Fruit fly (Drosophila melanogaster) whole organism, embryonic: ENCODE results near the gene CG43064.

Experiments used
- CG10366 ChIP-seq: fragments of 200-800 bp; sonication (Bioruptor generic); IDR thresholded peaks from 2 replicates; pipeline ENCODE4 v1.3.6; 2022; ENCODE audit warnings: missing biosample characterization, missing genetic modification characterization
- CG11695 ChIP-seq: fragments of 200-800 bp; sonication (Bioruptor generic); IDR thresholded peaks from 3 replicates; pipeline ENCODE4 v1.3.6; 2022; ENCODE audit warnings: missing biosample characterization, missing genetic modification characterization
- CG12769 ChIP-seq: fragments of 200-800 bp; sonication (Bioruptor generic); optimal IDR thresholded peaks from 2 replicates; lab custom pipeline; 2019; ENCODE audit warnings: missing biosample characterization, mild to moderate bottlenecking, missing genetic modification characterization, moderate library complexity
- CG13624 ChIP-seq: fragments of 200-800 bp; sonication (Bioruptor generic); optimal IDR thresholded peaks from 2 replicates; lab custom pipeline; 2016; ENCODE audit warnings: missing biosample characterization, missing genetic modification characterization
- CG14014 ChIP-seq: fragments of 200-800 bp; sonication (Bioruptor generic); IDR thresholded peaks from 2 replicates; pipeline ENCODE4 v1.3.6; 2022; ENCODE audit warnings: missing biosample characterization, missing genetic modification characterization
- CG14860 ChIP-seq: fragments of 200-800 bp; sonication (Bioruptor generic); IDR thresholded peaks from 3 replicates; pipeline ENCODE4 v1.3.6; 2022; ENCODE audit warnings: missing biosample characterization, missing genetic modification characterization; ENCODE audit not compliant: partially characterized antibody
- CG15479 ChIP-seq: fragments of 200-800 bp; sonication (Bioruptor generic); optimal IDR thresholded peaks from 3 replicates; lab custom pipeline; 2019; ENCODE audit warnings: missing biosample characterization, mild to moderate bottlenecking, missing genetic modification characterization, moderate library complexity
- CG15601 ChIP-seq: fragments of 200-800 bp; sonication (Bioruptor generic); optimal IDR thresholded peaks from 3 replicates; lab custom pipeline; 2019; ENCODE audit warnings: missing biosample characterization, mild to moderate bottlenecking, missing genetic modification characterization, moderate library complexity
- CG1603 ChIP-seq: fragments of 200-800 bp; sonication (Bioruptor generic); optimal IDR thresholded peaks from 2 replicates; lab custom pipeline; 2019; ENCODE audit warnings: missing biosample characterization, mild to moderate bottlenecking, missing genetic modification characterization, moderate library complexity
- CG17186 ChIP-seq: fragments of 200-800 bp; sonication (Bioruptor generic); optimal IDR thresholded peaks from 3 replicates; lab custom pipeline; 2017; ENCODE audit warnings: missing biosample characterization, missing genetic modification reagents, missing genetic modification characterization
- CG17568 ChIP-seq: fragments of 200-800 bp; sonication (Bioruptor generic); optimal IDR thresholded peaks from 2 replicates; lab custom pipeline; 2018; ENCODE audit warnings: missing biosample characterization, mild to moderate bottlenecking, missing genetic modification characterization, moderate library complexity
- CG17802 ChIP-seq: fragments of 200-800 bp; sonication (Bioruptor generic); optimal IDR thresholded peaks from 2 replicates; lab custom pipeline; 2018; ENCODE audit warnings: missing biosample characterization, mild to moderate bottlenecking, missing genetic modification characterization, moderate library complexity
- CG1832 ChIP-seq: fragments of 200-800 bp; sonication (Bioruptor generic); optimal IDR thresholded peaks from 2 replicates; lab custom pipeline; 2017; ENCODE audit warnings: missing biosample characterization, mild to moderate bottlenecking, missing genetic modification characterization, inconsistent platforms
- CG30431 ChIP-seq: fragments of 200-800 bp; sonication (Bioruptor generic); optimal IDR thresholded peaks from 2 replicates; lab custom pipeline; 2017; ENCODE audit warnings: missing biosample characterization, missing genetic modification characterization
- CG4730 ChIP-seq: fragments of 200-800 bp; sonication (Bioruptor generic); IDR thresholded peaks from 2 replicates; pipeline ENCODE4 v1.3.6; 2022; ENCODE audit warnings: missing biosample characterization, missing genetic modification characterization
- CG5245 ChIP-seq: fragments of 200-800 bp; sonication (Bioruptor generic); optimal IDR thresholded peaks from 3 replicates; lab custom pipeline; 2016; ENCODE audit warnings: missing biosample characterization, missing genetic modification characterization
- CG6254 ChIP-seq: fragments of 200-800 bp; sonication (Bioruptor generic); optimal IDR thresholded peaks from 3 replicates; lab custom pipeline; 2017; ENCODE audit warnings: mild to moderate bottlenecking, missing biosample characterization, missing genetic modification reagents, missing genetic modification characterization
- CG6683 ChIP-seq: fragments of 200-800 bp; sonication (Bioruptor generic); optimal IDR thresholded peaks from 2 replicates; lab custom pipeline; 2017; ENCODE audit warnings: missing biosample characterization, mild to moderate bottlenecking, missing genetic modification characterization, missing genetic modification reagents
- CG6854 ChIP-seq: fragments of 200-800 bp; sonication (Bioruptor generic); optimal IDR thresholded peaks from 3 replicates; lab custom pipeline; 2017; ENCODE audit warnings: missing biosample characterization, mild to moderate bottlenecking, missing genetic modification characterization
- CG9609 ChIP-seq: fragments of 200-800 bp; sonication (Bioruptor generic); optimal IDR thresholded peaks from 3 replicates; lab custom pipeline; 2016; ENCODE audit warnings: missing biosample characterization, missing genetic modification characterization
- CrebB ChIP-seq: fragments of 200-800 bp; sonication (Bioruptor generic); optimal IDR thresholded peaks from 3 replicates; lab custom pipeline; 2018; ENCODE audit warnings: missing biosample characterization, mild to moderate bottlenecking, missing genetic modification characterization
- Dll ChIP-seq: fragments of 200-800 bp; sonication (Bioruptor generic); IDR thresholded peaks from 4 replicates; pipeline ENCODE4 v1.3.6; 2022; ENCODE audit warnings: missing biosample characterization, missing genetic modification characterization; ENCODE audit not compliant: partially characterized antibody
- Dref ChIP-seq: fragments of 200-800 bp; sonication (Bioruptor generic); IDR thresholded peaks from 2 replicates; pipeline ENCODE4 v1.3.6; 2022; ENCODE audit warnings: missing biosample characterization, missing genetic modification characterization
- ERR ChIP-seq: fragments of 200-800 bp; sonication (Bioruptor generic); optimal IDR thresholded peaks from 2 replicates; lab custom pipeline; 2016; ENCODE audit warnings: missing biosample characterization, missing genetic modification characterization
- Ets65A ChIP-seq: fragments of 200-800 bp; sonication (Bioruptor generic); peaks from one replicate; lab custom pipeline; 2016; ENCODE audit warnings: missing biosample characterization, missing genetic modification characterization
- HLH54F ChIP-seq: fragments of 200-800 bp; sonication (Bioruptor generic); optimal IDR thresholded peaks from 3 replicates; lab custom pipeline; 2016; ENCODE audit warnings: missing biosample characterization, missing genetic modification characterization
- Jarid2 ChIP-seq: fragments of 200-800 bp; sonication (Bioruptor generic); optimal IDR thresholded peaks from 3 replicates; lab custom pipeline; 2017; ENCODE audit warnings: mild to moderate bottlenecking, missing biosample characterization, missing genetic modification reagents, missing genetic modification characterization
- Max ChIP-seq: fragments of 200-800 bp; sonication (Bioruptor generic); optimal IDR thresholded peaks from 2 replicates; lab custom pipeline; 2016; ENCODE audit warnings: missing biosample characterization, mild to moderate bottlenecking, missing genetic modification characterization
- Oli ChIP-seq: fragments of 200-800 bp; sonication (Bioruptor generic); optimal IDR thresholded peaks from 2 replicates; lab custom pipeline; 2018; ENCODE audit warnings: missing biosample characterization, mild to moderate bottlenecking, missing genetic modification characterization, moderate library complexity
- Ptx1 ChIP-seq: fragments of 200-800 bp; sonication (Bioruptor generic); IDR thresholded peaks from 2 replicates; pipeline ENCODE4 v1.3.6; 2022; ENCODE audit warnings: missing biosample characterization, missing genetic modification characterization
- Scr ChIP-seq: fragments of 200-800 bp; sonication (Bioruptor generic); IDR thresholded peaks from 2 replicates; pipeline ENCODE4 v1.3.6; 2022; ENCODE audit warnings: missing biosample characterization, missing genetic modification characterization; ENCODE audit not compliant: partially characterized antibody
- Sin3A ChIP-seq: fragments of >200 bp; optimal IDR thresholded peaks from 2 replicates; lab custom pipeline; 2018
- Usf ChIP-seq: fragments of 200-800 bp; sonication (Bioruptor generic); optimal IDR thresholded peaks from 2 replicates; lab custom pipeline; 2017; ENCODE audit warnings: missing genotype, missing biosample characterization, missing genetic modification characterization
- crp ChIP-seq, 2 experiments: fragments of 200-800 bp; sonication (Bioruptor generic); optimal IDR thresholded peaks; 2 replicates in 1 of 2; 3 replicates in 1 of 2; lab custom pipeline; 2017; ENCODE audit warnings: missing biosample characterization in 2 of 2, missing genetic modification characterization in 2 of 2, mild to moderate bottlenecking in 1 of 2, moderate library complexity in 1 of 2
- exex ChIP-seq: fragments of 200-800 bp; sonication (Bioruptor generic); optimal IDR thresholded peaks from 4 replicates; lab custom pipeline; 2018; ENCODE audit warnings: missing biosample characterization, mild to moderate bottlenecking, missing genetic modification characterization, moderate library complexity
- ham ChIP-seq: fragments of 200-800 bp; sonication (Bioruptor generic); IDR thresholded peaks from 2 replicates; pipeline ENCODE4 v1.3.6; 2022; ENCODE audit warnings: missing biosample characterization, missing genetic modification characterization
- her ChIP-seq: fragments of 200-800 bp; sonication (Bioruptor generic); optimal IDR thresholded peaks from 2 replicates; lab custom pipeline; 2016; ENCODE audit warnings: missing biosample characterization, missing genetic modification characterization
- jigr1 ChIP-seq: fragments of 200-800 bp; sonication (Bioruptor generic); IDR thresholded peaks from 3 replicates; pipeline ENCODE4 v1.3.6; 2022; ENCODE audit warnings: missing biosample characterization, missing genetic modification characterization
- lov ChIP-seq, 2 experiments: fragments of 200-800 bp in 1 of 2; fragments of >200 bp in 1 of 2; sonication (Bioruptor generic) in 1 of 2; IDR thresholded peaks in 1 of 2; optimal IDR thresholded peaks in 1 of 2; 2 replicates in 1 of 2; 3 replicates in 1 of 2; pipeline versions ENCODE4 v1.3.6 to Lab custom; 2017 to 2022; ENCODE audit warnings: missing biosample characterization in 1 of 2, missing genetic modification characterization in 1 of 2
- pb ChIP-seq: fragments of 200-800 bp; sonication (Bioruptor generic); optimal IDR thresholded peaks from 3 replicates; lab custom pipeline; 2016; ENCODE audit warnings: missing biosample characterization, missing genetic modification characterization
- peb ChIP-seq: fragments of 200-800 bp; sonication (Bioruptor generic); IDR thresholded peaks from 2 replicates; pipeline ENCODE4 v1.3.6; 2022; ENCODE audit warnings: missing biosample characterization, missing genetic modification characterization
- pho ChIP-seq: fragments of 200-800 bp; sonication (Bioruptor generic); optimal IDR thresholded peaks from 2 replicates; lab custom pipeline; 2016; ENCODE audit warnings: missing biosample characterization, missing genetic modification characterization
- pita ChIP-seq: fragments of 200-800 bp; sonication (Bioruptor generic); optimal IDR thresholded peaks from 2 replicates; lab custom pipeline; 2017; ENCODE audit warnings: missing biosample characterization, mild to moderate bottlenecking, missing genetic modification characterization
- pnt ChIP-seq: fragments of 200-800 bp; sonication (Bioruptor generic); optimal IDR thresholded peaks from 3 replicates; lab custom pipeline; 2016; ENCODE audit warnings: missing biosample characterization, missing genetic modification characterization
- pros ChIP-seq: fragments of 200-800 bp; sonication (Bioruptor generic); optimal IDR thresholded peaks from 3 replicates; lab custom pipeline; 2019; ENCODE audit warnings: missing biosample characterization, mild to moderate bottlenecking, missing genetic modification characterization, moderate library complexity
- psq ChIP-seq: fragments of 200-800 bp; sonication (Bioruptor generic); optimal IDR thresholded peaks from 2 replicates; lab custom pipeline; 2017; ENCODE audit warnings: missing biosample characterization, missing genetic modification characterization
- pum ChIP-seq: fragments of 200-800 bp; sonication (Bioruptor generic); optimal IDR thresholded peaks from 2 replicates; lab custom pipeline; 2016; ENCODE audit warnings: missing biosample characterization, missing genetic modification characterization
- sqz ChIP-seq: fragments of 200-800 bp; sonication (Bioruptor generic); optimal IDR thresholded peaks from 3 replicates; lab custom pipeline; 2018; ENCODE audit warnings: missing biosample characterization, mild to moderate bottlenecking, missing genetic modification characterization
- sug ChIP-seq: fragments of 200-800 bp; optimal IDR thresholded peaks from 2 replicates; lab custom pipeline; 2019; ENCODE audit warnings: missing biosample characterization, mild to moderate bottlenecking, missing genetic modification characterization, moderate library complexity
- tna ChIP-seq: fragments of 200-800 bp; sonication (Bioruptor generic); IDR thresholded peaks from 2 replicates; pipeline ENCODE4 v1.3.6; 2022; ENCODE audit warnings: missing biosample characterization, missing genetic modification characterization; ENCODE audit not compliant: partially characterized antibody

Gene CG43064

dm6 chr3L:11815220-11815797, 21.2 kb downstream of the CG43064 start, which contains the start of gene CG14130 (continued):
- TF ChIP-seq CG15479 (GFP tag; lab: Kevin White, UChicago) = no peak
- no peak for TF ChIP-seq Ets65A (GFP tag; lab: Kevin White, UChicago)
- no peak for TF ChIP-seq CG14014 (GFP tag; lab: Robert Waterston, UW)
- peak; percentile 98 for TF ChIP-seq Dref (GFP tag; lab: Robert Waterston, UW)
- TF ChIP-seq CrebB = no peak
- TF ChIP-seq CG9609 (GFP tag; lab: Kevin White, UChicago) = no peak
- no peak for TF ChIP-seq CG6254 (GFP tag; lab: Kevin White, UChicago)
- no peak for TF ChIP-seq pum (GFP tag; lab: Kevin White, UChicago)
- TF ChIP-seq CG30431 (GFP tag; lab: Kevin White, UChicago) = no peak
- TF ChIP-seq pros = no peak
- no peak for TF ChIP-seq CG11695 (GFP tag; lab: Robert Waterston, UW)
- peak; percentile 92 for TF ChIP-seq tna
- no peak for TF ChIP-seq pita (GFP tag; lab: Kevin White, UChicago)
- no peak for TF ChIP-seq sqz (GFP tag; lab: Kevin White, UChicago)
- TF ChIP-seq peb (GFP tag; lab: Robert Waterston, UW) = no peak
- no peak for TF ChIP-seq CG13624 (GFP tag; lab: Kevin White, UChicago)
- no peak for TF ChIP-seq CG5245
- TF ChIP-seq CG6854 (GFP tag; lab: Kevin White, UChicago) = no peak
- peak; percentile 50 to 95 for TF ChIP-seq crp (GFP tag; optimal IDR thresholded peaks at IDR 0.05; lab: Kevin White, UChicago)
- no peak for TF ChIP-seq Jarid2 (GFP tag; lab: Kevin White, UChicago)
- TF ChIP-seq Usf (GFP tag; lab: Kevin White, UChicago) = no peak
- no peak for TF ChIP-seq psq (GFP tag; lab: Kevin White, UChicago)
- TF ChIP-seq exex (tag; lab: Kevin White, UChicago) = no peak
- no peak for TF ChIP-seq jigr1
- TF ChIP-seq ERR (GFP tag; lab: Kevin White, UChicago) = no peak
- no peak for TF ChIP-seq CG17802 (tag; lab: Kevin White, UChicago)
- TF ChIP-seq pho (GFP tag; lab: Kevin White, UChicago) = no peak
- TF ChIP-seq CG1832 = no peak
- TF ChIP-seq Max (GFP tag; lab: Kevin White, UChicago) = no peak
- TF ChIP-seq pb (GFP tag; lab: Kevin White, UChicago) = no peak
- no peak for TF ChIP-seq her (GFP tag; lab: Kevin White, UChicago)
- TF ChIP-seq CG12769 (tag; lab: Kevin White, UChicago) = no peak
- no peak for TF ChIP-seq CG4730 (GFP tag; lab: Robert Waterston, UW)
- TF ChIP-seq lov (optimal IDR thresholded peaks at IDR 0.05; lab: Kevin White, UChicago) = no peak
- no peak for TF ChIP-seq lov (GFP tag; IDR thresholded peaks at IDR 0.05; lab: Robert Waterston, UW)
- no peak for TF ChIP-seq pnt
- no peak for TF ChIP-seq sug
- no peak for TF ChIP-seq CG1603
- no peak for TF ChIP-seq CG15601 (tag; lab: Kevin White, UChicago)
- TF ChIP-seq Oli = no peak
- peak; percentile 94 for TF ChIP-seq Dll
- TF ChIP-seq Ptx1 = no peak
- TF ChIP-seq HLH54F = no peak
- peak; percentile 90 for TF ChIP-seq Scr (GFP tag; lab: Robert Waterston, UW)
- TF ChIP-seq CG17568 (GFP tag; lab: Kevin White, UChicago) = no peak
- peak; percentile 8 for TF ChIP-seq Sin3A (lab: Kevin White, UChicago)
- TF ChIP-seq CG6683 (GFP tag; lab: Kevin White, UChicago) = no peak
- no peak for TF ChIP-seq CG10366 (GFP tag; lab: Robert Waterston, UW)
- TF ChIP-seq CG17186 (GFP tag; lab: Kevin White, UChicago) = peak; percentile 45
- TF ChIP-seq CG14860 = peak; percentile 91
- no peak for TF ChIP-seq ham (GFP tag; lab: Robert Waterston, UW)
